Worm (Caenorhabditis elegans): ENCODE measurements around the gene srx-113.

The srx-113 gene

DNA sequence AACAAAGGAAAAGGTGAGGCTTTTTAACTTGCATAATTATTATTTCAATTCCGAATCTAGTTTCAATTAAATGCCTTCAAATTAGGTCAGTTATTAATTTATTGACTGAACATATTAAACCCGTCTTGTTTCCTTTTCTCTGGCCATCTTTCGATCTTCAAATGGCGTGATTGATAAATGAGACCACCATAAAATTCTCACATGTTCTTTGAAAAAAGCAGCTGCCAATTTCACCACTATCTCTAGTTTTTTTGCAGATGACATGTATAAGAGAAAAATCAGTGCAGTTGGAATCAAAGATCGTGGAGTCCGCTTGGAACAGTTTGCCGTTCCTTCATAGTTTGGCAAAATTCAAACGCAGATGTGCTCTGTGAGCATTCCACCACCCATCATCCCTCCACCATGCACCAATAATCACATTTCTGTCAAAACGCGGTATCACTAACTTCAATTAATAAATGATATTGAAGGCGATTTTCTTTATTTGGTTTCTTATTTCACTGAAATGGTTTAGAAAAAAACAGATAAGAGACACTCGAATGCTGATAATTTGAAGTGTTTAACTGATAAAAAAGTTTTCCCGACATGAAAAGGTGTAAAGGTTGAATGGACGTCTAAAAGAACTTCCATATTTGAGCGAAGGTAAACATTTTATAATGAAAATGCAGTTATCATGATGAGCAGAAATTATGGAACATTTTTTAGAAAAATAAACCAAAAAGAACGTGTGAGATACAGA, 6.0 kb upstream of the srx-113 start:
- TF ChIP-seq unc-62 (GFP tag; optimal IDR thresholded peaks at IDR 0.05): no peak

DNA sequence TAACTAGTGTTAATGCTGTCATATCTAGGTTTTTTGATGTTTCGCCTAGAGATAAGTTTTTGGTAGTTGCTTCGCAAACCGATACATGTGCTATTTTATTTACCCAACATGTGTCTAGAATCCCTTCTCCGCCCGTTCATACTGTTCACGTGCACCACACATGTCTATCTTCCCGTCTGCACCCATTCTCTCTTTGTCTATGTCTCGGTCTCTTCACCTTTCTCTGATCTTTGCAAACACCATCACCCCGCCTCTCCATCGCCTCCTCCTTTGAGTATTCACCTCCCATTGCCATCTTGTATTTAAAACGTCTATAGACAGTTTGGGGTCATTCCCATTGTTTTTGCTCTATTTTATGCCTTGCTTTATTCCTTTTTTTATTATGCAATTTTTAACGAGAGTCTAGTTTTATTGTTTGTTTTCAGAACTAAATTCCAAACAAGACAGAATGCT, 5.3 kb upstream of the srx-113 start, which contains the start of gene F56H9.2:
Gene F56H9.2 (plus strand): TSS at position 426 of the 453 bp plus-strand sequence.
- no peak for TF ChIP-seq unc-62 (GFP tag; optimal IDR thresholded peaks at IDR 0.05)

DNA sequence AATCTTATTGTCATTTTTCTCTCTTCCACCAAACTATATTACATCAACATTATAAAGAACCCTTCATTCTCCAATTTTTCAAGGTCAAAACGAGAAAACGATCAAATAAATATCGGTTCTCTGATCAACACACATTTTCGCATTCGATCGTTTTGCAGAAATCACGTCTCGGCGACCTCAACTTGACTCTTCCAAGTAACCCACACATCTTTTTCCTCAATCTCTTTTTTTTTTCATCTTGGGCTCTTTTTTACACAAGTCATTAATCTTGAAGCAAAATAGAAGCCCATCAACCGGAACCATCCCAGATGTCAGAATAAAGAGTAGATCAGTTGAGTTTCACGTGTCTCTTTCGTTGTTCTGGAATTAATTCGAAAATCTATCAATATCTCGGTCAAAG, 4.3 kb upstream of the srx-113 start:
- no peak for TF ChIP-seq unc-62 (GFP tag; optimal IDR thresholded peaks at IDR 0.05)

DNA sequence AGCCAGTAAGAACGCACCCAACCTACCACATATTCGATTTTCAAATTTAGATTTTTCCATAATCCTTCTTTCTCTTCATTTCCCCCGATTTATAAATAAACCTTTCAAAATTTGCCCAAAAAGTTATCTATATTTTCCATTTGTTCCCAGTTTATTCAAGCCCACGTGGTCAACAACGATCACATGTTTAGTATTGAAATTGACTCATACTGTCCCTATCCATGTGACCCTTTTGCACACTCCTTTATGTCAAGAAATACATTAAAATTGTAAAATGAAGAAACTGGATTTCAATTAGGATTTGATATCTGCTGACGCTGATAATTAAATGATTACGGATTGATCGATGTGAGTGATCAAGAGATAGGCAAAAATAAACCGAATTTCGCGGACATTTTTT, 3.3 kb upstream of the srx-113 start:
- TF ChIP-seq unc-62 (GFP tag; optimal IDR thresholded peaks at IDR 0.05): no peak

DNA sequence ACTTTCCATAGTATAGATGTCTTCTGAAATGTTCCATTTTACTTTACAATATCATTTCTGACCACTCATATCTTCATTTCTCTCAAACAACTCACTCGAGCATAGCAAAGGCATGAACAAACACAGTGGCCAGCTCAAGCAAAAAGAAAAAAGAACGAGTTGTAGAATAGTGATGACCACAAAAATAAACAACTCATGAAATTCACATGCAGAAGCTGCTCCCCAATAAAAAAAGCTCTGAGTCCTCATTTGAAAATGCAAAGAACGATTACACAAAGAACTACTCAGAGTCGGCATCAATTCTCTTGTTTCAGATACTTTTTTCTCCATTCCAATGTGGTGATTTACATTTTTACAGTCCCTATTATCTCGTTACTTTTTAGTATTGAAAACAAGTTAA, 2.8 kb upstream of the srx-113 start:
- TF ChIP-seq unc-62 (GFP tag; optimal IDR thresholded peaks at IDR 0.05): no peak

DNA sequence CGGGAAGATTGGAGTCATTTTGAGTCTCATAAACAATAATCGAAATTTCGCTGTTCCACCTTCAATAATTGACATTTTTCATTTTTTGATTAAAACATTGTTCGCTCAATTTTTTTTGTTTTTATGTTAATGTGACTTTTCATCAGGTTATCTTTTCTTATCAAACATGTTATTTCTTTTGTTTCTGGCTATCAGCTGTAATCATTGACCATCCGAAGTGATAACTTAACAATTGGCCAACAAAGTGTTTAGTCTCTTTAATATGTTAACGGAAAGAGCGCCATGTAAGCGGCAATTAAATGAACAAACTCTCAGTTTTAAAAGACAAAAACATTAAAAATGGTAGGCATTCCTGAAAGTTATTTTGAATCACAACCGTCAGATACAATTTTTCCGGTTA, 2.1 kb upstream of the srx-113 start:
- TF ChIP-seq unc-62 (GFP tag; optimal IDR thresholded peaks at IDR 0.05): no peak

DNA sequence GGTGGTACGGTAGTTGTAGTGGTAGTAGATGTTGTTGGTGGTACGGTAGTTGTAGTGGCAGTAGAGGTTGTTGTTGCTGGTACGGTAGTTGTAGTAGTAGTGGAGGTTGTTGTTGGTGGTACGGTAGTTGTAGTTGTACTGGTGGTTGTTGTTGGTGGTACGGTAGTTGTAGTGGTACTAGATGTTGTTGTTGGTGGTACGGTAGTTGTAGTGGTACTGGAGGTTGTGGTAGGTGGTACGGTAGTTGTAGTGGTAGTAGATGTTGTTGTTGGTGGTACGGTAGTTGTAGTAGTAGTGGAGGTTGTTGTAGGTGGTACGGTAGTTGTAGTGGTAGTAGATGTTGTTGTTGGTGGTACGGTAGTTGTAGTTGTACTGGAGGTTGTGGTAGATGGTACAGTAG, 1.1 kb upstream of the srx-113 start:
- TF ChIP-seq unc-62 (GFP tag; optimal IDR thresholded peaks at IDR 0.05): no peak

DNA sequence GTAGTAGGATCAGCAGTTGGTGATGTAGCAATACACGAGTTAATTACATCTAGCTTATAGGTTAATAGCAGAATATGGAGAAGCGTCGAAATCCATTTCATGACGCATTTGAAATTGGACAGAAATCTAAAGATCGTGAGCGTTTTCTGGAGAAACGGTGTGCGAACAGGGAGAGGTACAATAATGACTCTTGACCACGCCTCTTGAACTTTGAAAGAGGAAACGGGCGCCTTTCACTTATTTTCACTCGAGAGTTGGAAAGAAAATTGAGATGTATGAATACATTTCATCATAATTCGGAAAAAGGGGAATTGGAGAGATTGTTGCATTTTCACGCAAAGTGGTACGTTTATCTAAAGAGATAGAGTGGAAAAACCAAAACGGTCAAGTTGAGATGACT, 2.2 kb downstream of the srx-113 start, which contains the start of gene F56H9.6:
Gene F56H9.6 (minus strand): TSS at position 101 of the 400 bp plus-strand sequence.
- TF ChIP-seq unc-62 (GFP tag; optimal IDR thresholded peaks at IDR 0.05): no peak

DNA sequence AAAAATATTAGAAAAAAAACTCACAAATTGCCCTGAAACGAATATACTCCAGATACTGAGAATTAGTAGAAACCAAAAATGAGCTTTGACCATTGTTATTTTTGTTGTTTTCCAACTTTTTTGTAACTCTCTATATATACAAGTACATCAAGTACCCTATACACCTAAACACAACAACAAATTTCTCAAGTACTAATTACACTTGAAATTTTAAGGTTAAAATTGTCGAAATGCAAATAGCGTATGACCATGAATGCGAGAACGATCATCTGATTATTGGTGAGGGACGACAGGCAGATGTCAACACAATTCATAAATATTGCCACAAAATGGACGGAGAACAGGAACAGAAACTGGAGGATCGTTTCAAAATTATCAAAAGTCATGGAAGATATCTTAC, 7.6 kb downstream of the srx-113 start, which contains the start of gene F56H9.9:
Gene F56H9.9 (minus strand): TSS at position 101 of the 400 bp plus-strand sequence.
- TF ChIP-seq unc-62 (GFP tag; optimal IDR thresholded peaks at IDR 0.05): no peak

DNA sequence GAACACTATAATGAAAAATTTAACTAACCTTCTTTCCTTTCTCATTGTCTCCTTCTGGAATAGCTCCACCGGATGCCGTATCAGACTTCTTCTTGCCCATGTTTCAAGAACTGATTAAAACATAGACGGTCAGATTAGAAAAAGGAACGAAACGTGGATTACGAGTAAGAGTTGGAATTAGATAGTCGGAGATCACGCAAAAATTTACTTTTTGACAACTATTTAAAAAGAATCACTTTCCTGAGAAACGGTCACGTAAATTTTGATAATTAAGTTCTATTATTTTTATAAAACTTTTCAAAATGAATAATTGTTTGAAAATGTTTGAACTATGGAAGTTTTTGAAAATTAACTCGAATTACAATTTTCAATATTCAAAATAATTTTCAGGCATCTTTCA, 19.8 kb downstream of the srx-113 start, which contains the start of gene cyc-2.2:
Gene cyc-2.2 (minus strand): TSS at position 101 of the 400 bp plus-strand sequence.
- no peak for TF ChIP-seq unc-62 (GFP tag; optimal IDR thresholded peaks at IDR 0.05)

DNA sequence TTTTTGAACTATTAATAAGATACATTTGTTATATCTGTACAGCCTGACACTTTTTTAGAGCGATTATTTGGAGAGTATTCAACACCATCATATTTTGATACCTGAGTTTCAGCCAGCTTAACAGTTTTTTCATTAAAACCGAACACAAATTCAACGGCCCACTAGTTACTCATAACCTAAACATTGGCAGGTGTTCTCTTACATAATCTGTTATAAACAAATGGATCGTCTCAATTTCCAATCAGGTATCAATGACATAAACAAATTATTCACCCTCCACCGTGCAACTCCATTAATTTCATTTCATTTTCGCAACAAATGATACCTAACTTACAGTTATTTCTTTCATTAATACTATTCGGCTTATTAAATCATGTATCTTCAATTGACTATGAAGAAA, 20.9 kb downstream of the srx-113 start, which contains the start of gene cubn-1:
Gene cubn-1 (plus strand): TSS at position 301 of the 400 bp plus-strand sequence.
- TF ChIP-seq unc-62 (GFP tag; optimal IDR thresholded peaks at IDR 0.05): no peak

DNA sequence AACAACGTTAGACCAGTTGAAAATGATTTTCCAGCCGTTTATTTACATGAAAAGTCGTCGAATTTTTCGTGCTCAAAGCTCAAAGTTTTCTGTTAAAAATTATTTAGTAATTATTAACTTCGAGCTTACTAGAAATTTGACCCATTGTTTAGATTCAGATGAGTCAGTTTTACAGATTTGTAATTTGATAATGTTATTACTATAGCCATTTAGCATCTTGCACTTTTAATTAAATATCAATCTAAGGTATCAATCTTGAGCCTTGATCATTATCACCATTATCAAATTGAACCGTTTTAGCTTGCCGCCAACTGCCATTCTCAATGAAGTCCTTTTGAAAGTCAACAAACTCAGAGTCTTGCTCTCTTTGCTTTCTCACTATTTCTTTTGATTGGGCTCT, 22.4 kb downstream of the srx-113 start, which contains the start of gene ZC116.1:
Gene ZC116.1 (plus strand): TSS at position 301 of the 400 bp plus-strand sequence.
- no peak for TF ChIP-seq unc-62 (GFP tag; optimal IDR thresholded peaks at IDR 0.05)

DNA sequence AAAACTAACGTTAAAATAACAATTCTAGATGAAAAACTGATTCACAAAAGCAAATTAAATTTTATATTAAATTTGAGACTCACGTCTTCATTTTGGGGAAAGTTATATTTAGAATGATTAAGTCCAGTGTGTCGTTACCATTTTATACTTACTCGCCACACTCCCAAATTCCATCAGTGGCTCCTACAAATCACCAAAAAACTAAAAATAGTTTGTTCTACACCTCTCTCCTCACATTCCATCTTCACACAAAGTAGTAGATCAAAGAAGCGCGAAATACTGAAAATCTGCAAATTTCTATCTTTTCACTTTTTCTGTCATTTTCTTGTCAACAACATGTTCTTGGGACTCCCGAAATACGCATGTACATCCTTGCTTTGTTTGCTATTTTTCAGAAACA, 23.1 kb downstream of the srx-113 start, which contains the start of gene ZC116.5:
Gene ZC116.5 (minus strand): TSS at position 101 of the 400 bp plus-strand sequence.
- TF ChIP-seq unc-62 (GFP tag; optimal IDR thresholded peaks at IDR 0.05): no peak

DNA sequence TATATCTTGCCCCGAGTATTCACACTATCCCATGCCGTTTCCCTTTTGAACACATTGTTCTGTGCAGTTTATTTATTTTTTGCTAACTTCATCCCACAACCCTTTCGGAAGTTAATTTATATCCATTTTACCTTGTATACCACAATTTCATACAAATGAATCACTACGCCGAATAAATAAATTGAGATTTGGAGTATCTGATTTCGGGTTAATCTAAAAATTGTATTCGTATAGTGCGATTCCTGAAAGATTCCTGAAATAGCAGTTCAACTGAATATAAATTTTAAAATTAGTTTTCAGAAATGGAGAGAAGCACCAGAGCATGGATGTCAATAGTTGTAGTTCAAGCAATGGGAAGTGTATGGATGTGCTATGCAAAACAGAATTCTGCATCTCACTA, 24.8 kb downstream of the srx-113 start, which contains the start of gene erg-28:
Gene erg-28 (plus strand): TSS at position 301 of the 400 bp plus-strand sequence.
- TF ChIP-seq unc-62 (GFP tag; optimal IDR thresholded peaks at IDR 0.05): no peak

DNA sequence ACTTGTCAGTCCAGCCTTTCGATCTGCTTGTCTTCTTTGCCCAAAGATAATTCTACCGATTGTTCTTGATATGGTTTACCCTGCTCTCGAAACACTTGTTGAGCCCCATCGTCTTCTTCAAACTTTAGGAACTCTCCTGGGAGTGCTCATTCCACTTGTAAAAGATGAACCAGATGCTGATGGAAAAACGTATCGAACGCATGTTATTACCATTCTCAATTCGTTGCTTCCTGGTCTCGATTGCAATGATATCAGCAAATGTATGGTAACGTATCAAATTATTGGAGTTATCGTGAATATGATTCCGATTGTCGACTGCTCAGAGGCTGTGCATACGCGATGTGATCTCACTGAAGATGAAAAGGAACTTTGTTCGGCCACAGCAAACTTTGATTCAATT, 30.1 kb downstream of the srx-113 start:
- no peak for TF ChIP-seq unc-62 (GFP tag; optimal IDR thresholded peaks at IDR 0.05)

DNA sequence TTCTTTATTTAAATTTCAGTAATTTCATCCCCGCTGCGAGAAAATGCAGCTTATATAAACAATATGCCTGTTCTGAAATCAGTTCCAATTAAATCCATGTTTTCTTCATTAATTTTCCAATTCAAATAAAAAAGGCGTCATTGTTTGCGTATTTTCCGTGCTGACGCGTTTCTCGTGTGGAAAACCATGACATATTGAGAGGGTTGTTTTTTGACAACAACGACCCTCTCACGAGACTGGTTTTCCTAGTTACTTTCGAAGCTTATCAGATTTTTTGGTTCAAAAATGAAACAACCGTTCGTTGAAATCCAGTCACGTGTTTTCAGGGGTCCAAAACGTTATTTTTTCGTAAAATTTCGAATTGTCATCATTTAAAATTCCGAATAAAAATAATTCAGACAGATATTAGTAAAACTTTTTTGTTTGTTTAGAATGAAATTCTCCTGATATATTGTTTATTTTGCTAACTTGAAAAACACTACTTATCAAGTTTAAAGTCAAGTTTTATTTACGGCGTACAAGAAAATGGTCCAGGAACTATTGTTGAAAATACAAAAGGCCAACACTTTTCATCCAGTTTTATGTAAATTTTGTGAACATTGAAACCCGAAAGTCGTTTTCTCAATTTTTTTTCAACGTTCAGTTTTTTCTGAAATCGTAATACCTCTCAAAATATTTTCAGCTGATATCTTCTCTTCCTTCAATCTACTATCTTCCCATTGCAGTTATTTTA, 32.3 kb downstream of the srx-113 start, which contains the start of gene C14C10.5:
Gene C14C10.5 (plus strand): TSS at position 683 of the 733 bp plus-strand sequence.
- TF ChIP-seq unc-62 (GFP tag; optimal IDR thresholded peaks at IDR 0.05): no peak

Measured in whole organism, dauer.